Worm (Caenorhabditis elegans) whole organism, young adult: ENCODE data around the gene nhr-13.

Source experiments
- B0019.2 ChIP-seq: fragments of 200-800 bp; sonication (Bioruptor generic); conservative IDR thresholded peaks from 2 replicates; pipeline ENCODE4 v1.3.6; 2022; ENCODE audit warnings: missing genetic modification reagents, missing genetic modification characterization, missing compliant biosample characterization
- Y67H2A.10 ChIP-seq: fragments of 200-800 bp; sonication (Bioruptor generic); conservative IDR thresholded peaks from 2 replicates; pipeline ENCODE4 v1.3.6; 2022; ENCODE audit warnings: missing genetic modification reagents, missing genetic modification characterization, missing compliant biosample characterization
- ama-1 ChIP-seq, 3 experiments: fragments of 150-350 bp in 1 of 3; sonication (generic microtip) in 2 of 3; optimal IDR thresholded peaks; 2 replicates each; lab custom pipeline; 2014 to 2018; ENCODE audit warnings: missing biosample characterization in 2 of 3, missing genetic modification characterization in 2 of 3, missing genetic modification reagents in 2 of 3
- bed-1 ChIP-seq: fragments of 200-800 bp; sonication (Bioruptor generic); IDR thresholded peaks from 2 replicates; pipeline ENCODE4 v1.3.6; 2022; ENCODE audit warnings: missing genetic modification reagents, missing genetic modification characterization, missing compliant biosample characterization
- chd-7 ChIP-seq: sonication (generic microtip); optimal IDR thresholded peaks from 2 replicates; lab custom pipeline; 2016; ENCODE audit warnings: mild to moderate bottlenecking, missing genetic modification characterization, moderate library complexity, missing compliant biosample characterization
- lin-40 ChIP-seq: sonication (generic microtip); optimal IDR thresholded peaks from 2 replicates; lab custom pipeline; 2016; ENCODE audit warnings: missing genetic modification characterization, mild to moderate bottlenecking, missing compliant biosample characterization, missing genotype, missing genetic modification reagents
- nfyb-1 ChIP-seq: fragments of 200-800 bp; sonication (Bioruptor generic); IDR thresholded peaks from 2 replicates; pipeline ENCODE4 v1.3.6; 2022; ENCODE audit warnings: missing genetic modification reagents, missing genetic modification characterization, missing compliant biosample characterization
- tbx-9 ChIP-seq: sonication (generic microtip); optimal IDR thresholded peaks from 2 replicates; lab custom pipeline; 2016; ENCODE audit warnings: borderline replicate concordance, missing genetic modification characterization, inconsistent platforms, missing compliant biosample characterization
- tlf-1 ChIP-seq: fragments of 200-800 bp; sonication (Bioruptor generic); optimal IDR thresholded peaks from 2 replicates; lab custom pipeline; 2018; ENCODE audit warnings: mild to moderate bottlenecking, missing genetic modification characterization, missing compliant biosample characterization
- unc-130 ChIP-seq: sonication (generic microtip); optimal IDR thresholded peaks from 2 replicates; lab custom pipeline; 2016; ENCODE audit warnings: missing genetic modification reagents, missing genetic modification characterization, missing compliant biosample characterization
- unc-62 ChIP-seq: fragments of 150-350 bp; optimal IDR thresholded peaks from 2 replicates; lab custom pipeline; 2014; ENCODE audit warnings: missing biosample characterization, missing genetic modification reagents, missing genetic modification characterization
- ztf-25 ChIP-seq: fragments of 200-800 bp; sonication (Bioruptor generic); IDR thresholded peaks from 2 replicates; pipeline ENCODE4 v1.3.6; 2022; ENCODE audit warnings: missing genetic modification reagents, missing genetic modification characterization, missing compliant biosample characterization

ce11 chrV:2238012-2238411 lies 45.7 kb downstream of the nhr-13 start:
- TF ChIP-seq unc-62 (GFP tag; lab: Kevin White, UChicago), result no peak
- TF ChIP-seq nfyb-1, result no peak
- TF ChIP-seq bed-1 (GFP tag; lab: Robert Waterston, UW), result no peak
- TF ChIP-seq B0019.2, result no peak
- no peak for TF ChIP-seq lin-40
- no peak for TF ChIP-seq chd-7
- TF ChIP-seq unc-130 (GFP tag; lab: Kevin White, UChicago), result no peak
- TF ChIP-seq Y67H2A.10 (GFP tag; lab: Robert Waterston, UW), result no peak
- TF ChIP-seq ama-1 (optimal IDR thresholded peaks at IDR 0.05; lab: Kevin White, UChicago), result no peak
- no peak for TF ChIP-seq ama-1 (GFP tag; optimal IDR thresholded peaks at IDR 0.05; lab: Kevin White, UChicago)
- no peak for TF ChIP-seq tlf-1 (GFP tag; lab: Kevin White, UChicago)
- TF ChIP-seq ztf-25 (GFP tag; lab: Robert Waterston, UW), result no peak
- no peak for TF ChIP-seq tbx-9
